Fruit fly (Drosophila melanogaster): Measurements from ENCODE around the gene CG5151.

Gene CG5151

dm6 chr3L:16164150-16165039 is at the start of gene CG5151 (continued):
- TF ChIP-seq nom (GFP tag; optimal IDR thresholded peaks at IDR 0.05) (peak; percentile 68), Nf-YB (GFP tag; optimal IDR thresholded peaks at IDR 0.05) (no peak), CG2199 (GFP tag; IDR thresholded peaks at IDR 0.05) (no peak), gce (GFP tag; IDR thresholded peaks at IDR 0.05) (no peak), CG18764 (GFP tag; optimal IDR thresholded peaks at IDR 0.05) (no peak), ind (GFP tag; optimal IDR thresholded peaks at IDR 0.05) (no peak), sug (tag; optimal IDR thresholded peaks at IDR 0.05) (peak; percentile 19), Dp (GFP tag; optimal IDR thresholded peaks at IDR 0.05) (no peak), CG4617 (GFP tag; optimal IDR thresholded peaks at IDR 0.05; ENCODE audit: borderline replicate concordance) (no peak), CG13296 (GFP tag; optimal IDR thresholded peaks at IDR 0.05) (peak; percentile 22), CG3065 (GFP tag; optimal IDR thresholded peaks at IDR 0.05) (no peak), Hr51 (GFP tag; optimal IDR thresholded peaks at IDR 0.05) (no peak), CG13424 (tag; optimal IDR thresholded peaks at IDR 0.05) (no peak), CG3726 (GFP tag; IDR thresholded peaks at IDR 0.05) (no peak), Fer2 (tag; optimal IDR thresholded peaks at IDR 0.05) (no peak), Mes4 (GFP tag; optimal IDR thresholded peaks at IDR 0.05) (no peak), CG11085 (GFP tag; IDR thresholded peaks at IDR 0.05) (no peak), CG17568 (GFP tag; optimal IDR thresholded peaks at IDR 0.05) (peak; percentile 20), stwl (tag; optimal IDR thresholded peaks at IDR 0.05) (no peak), ci (GFP tag; IDR thresholded peaks at IDR 0.05) (peak; percentile 68), E2f1 (GFP tag; IDR thresholded peaks at IDR 0.05) (no peak), CG11504 (tag; optimal IDR thresholded peaks at IDR 0.05) (no peak), HLH4C (GFP tag; IDR thresholded peaks at IDR 0.05; ENCODE audit: partially characterized antibody) (peak; percentile 97), CG12236 (GFP tag; optimal IDR thresholded peaks at IDR 0.05) (no peak), zen (tag; optimal IDR thresholded peaks at IDR 0.05) (no peak), CG1832 (GFP tag; optimal IDR thresholded peaks at IDR 0.05) (no peak), CTCF (GFP tag; optimal IDR thresholded peaks at IDR 0.05) (peak; percentile 89), caup (GFP tag; optimal IDR thresholded peaks at IDR 0.05; ENCODE audit: severe bottlenecking) (peak; percentile 36), Ptx1 (GFP tag; IDR thresholded peaks at IDR 0.05) (no peak), Antp (GFP tag; optimal IDR thresholded peaks at IDR 0.05) (no peak), sisA (GFP tag; IDR thresholded peaks at IDR 0.05) (no peak), CG14860 (GFP tag; IDR thresholded peaks at IDR 0.05; ENCODE audit: partially characterized antibody) (peak; percentile 91), CG11247 (GFP tag; IDR thresholded peaks at IDR 0.05) (no peak), CG2889 (GFP tag; IDR thresholded peaks at IDR 0.05) (no peak), knrl (GFP tag; IDR thresholded peaks at IDR 0.05; ENCODE audit: partially characterized antibody) (no peak; the same call in 2 of the 3 replicates), lola (GFP tag; optimal IDR thresholded peaks at IDR 0.05) (no peak), Hey (tag; optimal IDR thresholded peaks at IDR 0.05) (no peak), bigmax (GFP tag; optimal IDR thresholded peaks at IDR 0.05) (no peak), CG13775 (GFP tag; optimal IDR thresholded peaks at IDR 0.05) (no peak), CG12769 (tag; optimal IDR thresholded peaks at IDR 0.05) (peak; percentile 19), Ada2b (GFP tag; IDR thresholded peaks at IDR 0.05) (no peak), CkIIα-i1 (GFP tag; IDR thresholded peaks at IDR 0.05) (no peak), CG16815 (GFP tag; optimal IDR thresholded peaks at IDR 0.05) (no peak), CG12155 (GFP tag; optimal IDR thresholded peaks at IDR 0.05) (no peak), CG17361 (GFP tag; IDR thresholded peaks at IDR 0.05) (peak; percentile 44; the same call in 1 of the 3 replicates), dmrt11E (tag; optimal IDR thresholded peaks at IDR 0.05) (no peak), fd102C (GFP tag; optimal IDR thresholded peaks at IDR 0.05) (no peak), CG3281 (GFP tag; optimal IDR thresholded peaks at IDR 0.05) (peak; percentile 36), CG11093 (GFP tag; IDR thresholded peaks at IDR 0.05) (no peak)
